Worm (Caenorhabditis elegans): Measurements from ENCODE around the gene C05C8.7.

Gene C05C8.7

DNA sequence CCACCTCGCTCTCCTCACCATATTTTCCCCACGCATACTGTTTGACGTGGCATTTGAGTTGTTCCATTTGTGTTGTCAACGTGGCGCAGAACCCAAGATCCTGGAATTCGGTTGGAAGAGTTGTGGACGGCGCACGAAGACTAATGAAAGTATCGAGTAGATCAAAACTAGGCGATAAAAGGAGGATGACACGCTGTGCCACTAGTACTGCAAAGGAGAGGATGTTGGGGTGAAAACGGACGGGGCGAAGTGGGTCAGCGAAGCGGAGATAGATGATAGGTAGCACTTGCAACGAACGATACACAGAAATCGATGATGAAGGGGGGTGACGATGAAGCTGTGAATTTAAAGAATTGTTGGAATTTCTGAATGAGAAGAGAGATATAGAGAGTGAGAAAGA lies at the start of gene C05C8.7:
Gene C05C8.7, minus strand, starts transcription at position 100 of the 400 bp plus-strand sequence.
- TF ChIP-seq hlh-15 (tag; optimal IDR thresholded peaks at IDR 0.05) (no peak), pag-3 (tag; optimal IDR thresholded peaks at IDR 0.05; ENCODE audit: borderline replicate concordance) (no peak), ceh-24 (tag; optimal IDR thresholded peaks at IDR 0.05) (no peak), lim-6 (tag; optimal IDR thresholded peaks at IDR 0.05) (no peak), unc-42 (tag; optimal IDR thresholded peaks at IDR 0.05) (no peak), nhr-232 (tag; optimal IDR thresholded peaks at IDR 0.05) (no peak), pha-4 (tag; optimal IDR thresholded peaks at IDR 0.05) (no peak), ahr-1 (tag; optimal IDR thresholded peaks at IDR 0.05) (no peak), dmd-4 (tag; optimal IDR thresholded peaks at IDR 0.05; ENCODE audit: borderline replicate concordance) (no peak), ceh-30 (tag; optimal IDR thresholded peaks at IDR 0.05) (no peak), ref-2 (tag; optimal IDR thresholded peaks at IDR 0.05) (no peak), syd-9 (tag; optimal IDR thresholded peaks at IDR 0.05) (no peak)

DNA sequence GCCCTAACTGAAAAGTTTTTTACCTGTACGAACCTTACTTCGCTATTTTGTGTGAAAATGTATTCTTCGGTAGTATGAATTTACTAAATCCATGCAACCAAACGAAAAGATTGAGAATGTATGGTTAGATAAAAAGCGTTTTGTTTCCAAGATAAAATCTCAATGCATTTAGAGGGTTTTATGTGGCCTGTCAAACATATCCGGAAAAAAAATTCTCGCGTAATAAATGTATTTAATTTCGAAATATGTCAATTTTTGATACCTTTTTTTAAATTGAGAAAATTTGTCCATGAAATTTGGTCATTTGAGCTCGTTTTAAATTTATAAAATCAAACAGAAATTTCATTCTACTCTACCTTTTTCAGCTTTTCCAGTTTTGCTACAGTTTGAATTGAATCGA lies 48.4 kb upstream of the C05C8.7 start, which contains the start of gene F07G11.4:
Gene F07G11.4, minus strand, starts transcription at position 101 of the 400 bp plus-strand sequence.
- TF ChIP-seq ets-4 (tag; optimal IDR thresholded peaks at IDR 0.05) (no peak), hlh-30 (tag; optimal IDR thresholded peaks at IDR 0.05; ENCODE audit: insufficient read depth) (no peak), ceh-6 (GFP tag; optimal IDR thresholded peaks at IDR 0.05) (no peak), pax-1 (tag; optimal IDR thresholded peaks at IDR 0.05) (no peak), dmd-4 (tag; optimal IDR thresholded peaks at IDR 0.05; ENCODE audit: borderline replicate concordance) (no peak), unc-55 (GFP tag; optimal IDR thresholded peaks at IDR 0.05) (no peak)

ce11 chrV:7288699-7289098 lies 41.8 kb upstream of the C05C8.7 start, which contains the start of gene C13A2.1:
TSS of gene C13A2.1 (plus strand) at chrV:7288999.
- no peak for TF ChIP-seq sox-2 (GFP tag; IDR thresholded peaks at IDR 0.05)
- no peak for TF ChIP-seq ets-4 (tag; optimal IDR thresholded peaks at IDR 0.05)
- TF ChIP-seq ahr-1 (tag; optimal IDR thresholded peaks at IDR 0.05) = no peak
- no peak for TF ChIP-seq ama-1 (optimal IDR thresholded peaks at IDR 0.05)
- no peak for TF ChIP-seq sdc-2 (tag; optimal IDR thresholded peaks at IDR 0.05)
- no peak for TF ChIP-seq lim-6 (tag; optimal IDR thresholded peaks at IDR 0.05)
- TF ChIP-seq sox-4 (tag; optimal IDR thresholded peaks at IDR 0.05) = no peak
- TF ChIP-seq tbx-2 (tag; optimal IDR thresholded peaks at IDR 0.05) = no peak
- TF ChIP-seq C08G9.2 (tag; optimal IDR thresholded peaks at IDR 0.05) = no peak
- TF ChIP-seq unc-3 (GFP tag; conservative IDR thresholded peaks at IDR 0.05) = no peak
- TF ChIP-seq unc-3 (tag; optimal IDR thresholded peaks at IDR 0.05) = no peak
- no peak for TF ChIP-seq odd-2 (tag; optimal IDR thresholded peaks at IDR 0.05)
- no peak for TF ChIP-seq zip-5 (tag; optimal IDR thresholded peaks at IDR 0.05)
- no peak for TF ChIP-seq ttx-3 (tag; optimal IDR thresholded peaks at IDR 0.05)
- TF ChIP-seq elt-2 (tag; optimal IDR thresholded peaks at IDR 0.05) = no peak
- no peak for TF ChIP-seq pros-1 (tag; optimal IDR thresholded peaks at IDR 0.05)
- TF ChIP-seq syd-9 (tag; optimal IDR thresholded peaks at IDR 0.05) = no peak

DNA sequence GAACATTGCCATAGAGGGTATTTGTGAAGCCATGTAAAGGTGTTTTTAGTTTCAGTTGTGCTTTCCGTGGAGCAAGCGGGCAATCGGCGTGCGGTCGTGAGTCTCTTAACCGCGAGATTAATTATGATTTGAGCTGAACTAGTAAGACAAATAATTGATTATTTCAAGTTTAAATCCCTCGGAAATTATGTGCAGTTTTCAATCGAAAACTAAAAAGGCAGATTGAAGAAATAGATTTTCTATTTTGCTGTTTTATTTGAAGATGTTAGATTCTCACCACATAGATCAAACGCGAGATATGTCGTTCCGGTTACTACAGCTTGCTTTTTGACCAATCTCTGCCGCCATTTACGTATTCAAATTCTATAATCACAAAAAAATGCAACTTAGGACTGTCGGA lies 35.2 kb upstream of the C05C8.7 start, which contains the start of gene C13A2.3:
Gene C13A2.3, plus strand, starts transcription at position 301 of the 400 bp plus-strand sequence.
- TF ChIP-seq hlh-30 (tag; optimal IDR thresholded peaks at IDR 0.05; ENCODE audit: insufficient read depth) (no peak), ztf-16 (tag; optimal IDR thresholded peaks at IDR 0.05) (no peak), hlh-8 (tag; optimal IDR thresholded peaks at IDR 0.05) (no peak), eyg-1 (tag; optimal IDR thresholded peaks at IDR 0.05) (no peak), madf-2 (tag; optimal IDR thresholded peaks at IDR 0.05) (no peak), che-1 (tag; optimal IDR thresholded peaks at IDR 0.05) (no peak), K09A11.1 (tag; optimal IDR thresholded peaks at IDR 0.05; ENCODE audit: insufficient read depth) (no peak), hlh-13 (GFP tag; optimal IDR thresholded peaks at IDR 0.05) (no peak), pqm-1 (tag; optimal IDR thresholded peaks at IDR 0.05) (no peak), unc-86 (tag; optimal IDR thresholded peaks at IDR 0.05) (no peak), ceh-14 (tag; optimal IDR thresholded peaks at IDR 0.05) (no peak), pat-9 (tag; optimal IDR thresholded peaks at IDR 0.05) (no peak), rnt-1 (tag; optimal IDR thresholded peaks at IDR 0.05) (no peak), ceh-18 (tag; optimal IDR thresholded peaks at IDR 0.05) (no peak), ama-1 (optimal IDR thresholded peaks at IDR 0.05) (no peak), nhr-11 (tag; optimal IDR thresholded peaks at IDR 0.05) (no peak)

All from whole organism, late embryonic.